Fruit fly (Drosophila melanogaster) whole organism, embryonic: ENCODE results near the gene mahe.

Source experiments
- Atf-2 ChIP-seq: fragments of 200-800 bp; sonication (Bioruptor generic); optimal IDR thresholded peaks from 2 replicates; lab custom pipeline; 2016; ENCODE audit warnings: missing biosample characterization, missing genetic modification characterization
- Atf3 ChIP-seq: fragments of 200-800 bp; sonication (Bioruptor generic); optimal IDR thresholded peaks from 3 replicates; lab custom pipeline; 2016; ENCODE audit warnings: missing biosample characterization, missing genetic modification characterization
- Atf6 ChIP-seq: fragments of 200-800 bp; sonication (Bioruptor generic); IDR thresholded peaks from 2 replicates; pipeline ENCODE4 v1.3.6; 2022; ENCODE audit warnings: missing biosample characterization, missing genetic modification characterization
- Blimp-1 ChIP-seq: fragments of 200-800 bp; sonication (Bioruptor generic); optimal IDR thresholded peaks from 3 replicates; lab custom pipeline; 2018; ENCODE audit warnings: missing biosample characterization, missing genetic modification characterization, mild to moderate bottlenecking, moderate library complexity, missing genetic modification reagents
- CG10147 ChIP-seq: fragments of 200-800 bp; sonication (Bioruptor generic); optimal IDR thresholded peaks from 2 replicates; lab custom pipeline; 2019; ENCODE audit warnings: missing biosample characterization, mild to moderate bottlenecking, missing genetic modification characterization, moderate library complexity
- CG12071 ChIP-seq: fragments of 200-800 bp; sonication (Bioruptor generic); optimal IDR thresholded peaks from 3 replicates; lab custom pipeline; 2018; ENCODE audit warnings: missing biosample characterization, mild to moderate bottlenecking, missing genetic modification characterization
- CG12104 ChIP-seq: fragments of 200-800 bp; sonication (Bioruptor generic); optimal IDR thresholded peaks from 3 replicates; lab custom pipeline; 2016; ENCODE audit warnings: missing biosample characterization, missing genetic modification characterization
- CG14710 ChIP-seq: fragments of 200-800 bp; sonication (Bioruptor generic); optimal IDR thresholded peaks from 3 replicates; lab custom pipeline; 2019; ENCODE audit warnings: missing biosample characterization, mild to moderate bottlenecking, missing genetic modification characterization, moderate library complexity
- CG15601 ChIP-seq: fragments of 200-800 bp; sonication (Bioruptor generic); optimal IDR thresholded peaks from 3 replicates; lab custom pipeline; 2019; ENCODE audit warnings: missing biosample characterization, mild to moderate bottlenecking, missing genetic modification characterization, moderate library complexity
- CG1603 ChIP-seq: fragments of 200-800 bp; sonication (Bioruptor generic); optimal IDR thresholded peaks from 2 replicates; lab custom pipeline; 2019; ENCODE audit warnings: missing biosample characterization, mild to moderate bottlenecking, missing genetic modification characterization, moderate library complexity
- CG16779 ChIP-seq: fragments of 200-800 bp; sonication (Bioruptor generic); IDR thresholded peaks from 2 replicates; pipeline ENCODE4 v1.3.6; 2022; ENCODE audit warnings: missing biosample characterization, missing genetic modification characterization
- CG17359 ChIP-seq: fragments of 200-800 bp; sonication (Bioruptor generic); optimal IDR thresholded peaks from 3 replicates; lab custom pipeline; 2018; ENCODE audit warnings: missing biosample characterization, mild to moderate bottlenecking, missing genetic modification characterization, moderate library complexity
- CG18011 ChIP-seq: fragments of 200-800 bp; sonication (Bioruptor generic); optimal IDR thresholded peaks from 2 replicates; lab custom pipeline; 2017; ENCODE audit warnings: missing biosample characterization, missing genetic modification characterization, mild to moderate bottlenecking, moderate library complexity, missing genotype
- CG3065 ChIP-seq: fragments of 200-800 bp; sonication (Bioruptor generic); optimal IDR thresholded peaks from 2 replicates; lab custom pipeline; 2016; ENCODE audit warnings: missing biosample characterization, missing genetic modification characterization
- CG32532 ChIP-seq: fragments of 200-800 bp; sonication (Bioruptor generic); IDR thresholded peaks from 2 replicates; pipeline ENCODE4 v1.3.6; 2022; ENCODE audit warnings: missing biosample characterization, missing genetic modification characterization
- CG33213 ChIP-seq: fragments of 200-800 bp; sonication (Bioruptor generic); optimal IDR thresholded peaks from 3 replicates; lab custom pipeline; 2016; ENCODE audit warnings: missing biosample characterization, missing genetic modification characterization
- CG33557 ChIP-seq: fragments of 200-800 bp; sonication (Bioruptor generic); optimal IDR thresholded peaks from 2 replicates; lab custom pipeline; 2019; ENCODE audit warnings: missing biosample characterization, mild to moderate bottlenecking, missing genetic modification characterization, moderate library complexity
- CG3726 ChIP-seq: fragments of 200-800 bp; sonication (Bioruptor generic); IDR thresholded peaks from 3 replicates; pipeline ENCODE4, ENCODE4 v1.3.6; 2022; ENCODE audit warnings: missing biosample characterization, missing genetic modification characterization
- CG4328 ChIP-seq: fragments of 200-800 bp; sonication (Bioruptor generic); optimal IDR thresholded peaks from 3 replicates; lab custom pipeline; 2017; ENCODE audit warnings: missing biosample characterization, missing genetic modification reagents, missing genetic modification characterization
- CG4404 ChIP-seq: fragments of 200-800 bp; sonication (Bioruptor generic); IDR thresholded peaks from 2 replicates; pipeline ENCODE4 v1.3.6; 2022; ENCODE audit warnings: missing biosample characterization, missing genetic modification characterization
- CG4707 ChIP-seq: fragments of 200-800 bp; sonication (Bioruptor generic); optimal IDR thresholded peaks from 2 replicates; lab custom pipeline; 2018; ENCODE audit warnings: missing biosample characterization, mild to moderate bottlenecking, missing genetic modification characterization, moderate library complexity
- CG4730 ChIP-seq: fragments of 200-800 bp; sonication (Bioruptor generic); IDR thresholded peaks from 2 replicates; pipeline ENCODE4 v1.3.6; 2022; ENCODE audit warnings: missing biosample characterization, missing genetic modification characterization
- CG6683 ChIP-seq: fragments of 200-800 bp; sonication (Bioruptor generic); optimal IDR thresholded peaks from 2 replicates; lab custom pipeline; 2017; ENCODE audit warnings: missing biosample characterization, mild to moderate bottlenecking, missing genetic modification characterization, missing genetic modification reagents
- CG8478 ChIP-seq: fragments of >200 bp; optimal IDR thresholded peaks from 2 replicates; lab custom pipeline; 2018
- CG9437 ChIP-seq: fragments of 200-800 bp; sonication (Bioruptor generic); optimal IDR thresholded peaks from 2 replicates; lab custom pipeline; 2018; ENCODE audit warnings: missing biosample characterization, mild to moderate bottlenecking, missing genetic modification characterization
- CHES-1-like ChIP-seq: fragments of 200-800 bp; sonication (Bioruptor generic); optimal IDR thresholded peaks from 2 replicates; lab custom pipeline; 2016; ENCODE audit warnings: missing biosample characterization, missing genetic modification characterization
- CTCF ChIP-seq: fragments of 200-800 bp; sonication (Bioruptor generic); optimal IDR thresholded peaks from 2 replicates; lab custom pipeline; 2017; ENCODE audit warnings: missing biosample characterization, mild to moderate bottlenecking, missing genetic modification characterization, moderate library complexity
- Dfd ChIP-seq, 2 experiments: fragments of >200 bp; optimal IDR thresholded peaks; 2 replicates each; lab custom pipeline; 2017; ENCODE audit warnings: missing biosample characterization in 2 of 2, missing genetic modification characterization in 2 of 2
- Drgx ChIP-seq: fragments of 200-800 bp; sonication (Bioruptor generic); IDR thresholded peaks from 2 replicates; pipeline ENCODE4 v1.3.6; 2022; ENCODE audit warnings: missing biosample characterization, missing genetic modification characterization
- Fer1 ChIP-seq: fragments of 200-800 bp; sonication (Bioruptor generic); optimal IDR thresholded peaks from 2 replicates; lab custom pipeline; 2017; ENCODE audit warnings: missing biosample characterization, mild to moderate bottlenecking, missing genetic modification characterization
- HLH3B ChIP-seq: fragments of 200-800 bp; sonication (Bioruptor generic); IDR thresholded peaks from 2 replicates; pipeline ENCODE4 v1.3.6; 2022; ENCODE audit warnings: missing biosample characterization, missing genetic modification characterization
- Spps ChIP-seq: fragments of 200-800 bp; sonication (Bioruptor generic); optimal IDR thresholded peaks from 2 replicates; lab custom pipeline; 2018; ENCODE audit warnings: missing biosample characterization, mild to moderate bottlenecking, missing genetic modification characterization
- Taf1 ChIP-seq: fragments of 200-800 bp; sonication (Bioruptor generic); IDR thresholded peaks from 2 replicates; pipeline ENCODE4 v1.3.6; 2022; ENCODE audit warnings: missing biosample characterization, missing genetic modification characterization
- Tbp ChIP-seq: fragments of >200 bp; optimal IDR thresholded peaks from 2 replicates; lab custom pipeline; 2018; ENCODE audit warnings: missing biosample characterization, missing genetic modification characterization
- Vsx1 ChIP-seq: fragments of 200-800 bp; sonication (Bioruptor generic); optimal IDR thresholded peaks from 2 replicates; lab custom pipeline; 2017; ENCODE audit warnings: missing biosample characterization, mild to moderate bottlenecking, missing genetic modification characterization, missing genetic modification reagents
- ato ChIP-seq: fragments of 200-800 bp; sonication (Bioruptor generic); IDR thresholded peaks from 2 replicates; pipeline ENCODE4 v1.3.6; 2022; ENCODE audit warnings: missing biosample characterization, missing genetic modification characterization; ENCODE audit not compliant: partially characterized antibody
- bbx ChIP-seq: fragments of 200-800 bp; sonication (Bioruptor generic); IDR thresholded peaks from 2 replicates; pipeline ENCODE4 v1.3.6; 2022; ENCODE audit warnings: missing biosample characterization, missing genetic modification characterization; ENCODE audit not compliant: partially characterized antibody
- chif ChIP-seq, 2 experiments: fragments of 200-800 bp; sonication (Bioruptor generic); optimal IDR thresholded peaks; 3 replicates each; lab custom pipeline; 2016; ENCODE audit warnings: missing biosample characterization in 2 of 2, missing genetic modification characterization in 2 of 2
- dati ChIP-seq: fragments of 200-800 bp; sonication (Bioruptor generic); IDR thresholded peaks from 2 replicates; pipeline ENCODE4 v1.3.6; 2022; ENCODE audit warnings: missing biosample characterization, missing genetic modification characterization
- lov ChIP-seq, 2 experiments: fragments of 200-800 bp in 1 of 2; fragments of >200 bp in 1 of 2; sonication (Bioruptor generic) in 1 of 2; IDR thresholded peaks in 1 of 2; optimal IDR thresholded peaks in 1 of 2; 2 replicates in 1 of 2; 3 replicates in 1 of 2; pipeline versions ENCODE4 v1.3.6 to Lab custom; 2017 to 2022; ENCODE audit warnings: missing biosample characterization in 1 of 2, missing genetic modification characterization in 1 of 2
- mirr ChIP-seq: fragments of 200-800 bp; sonication (Bioruptor generic); optimal IDR thresholded peaks from 3 replicates; lab custom pipeline; 2018; ENCODE audit warnings: missing biosample characterization, mild to moderate bottlenecking, missing genetic modification characterization
- sd ChIP-seq: fragments of 200-800 bp; sonication (Bioruptor generic); optimal IDR thresholded peaks from 3 replicates; lab custom pipeline; 2018; ENCODE audit warnings: missing biosample characterization, mild to moderate bottlenecking, missing genetic modification characterization, moderate library complexity
- tio ChIP-seq: fragments of 200-800 bp; sonication (Bioruptor generic); optimal IDR thresholded peaks from 2 replicates; lab custom pipeline; 2017; ENCODE audit warnings: missing biosample characterization, missing genetic modification characterization, inconsistent platforms
- tna ChIP-seq: fragments of 200-800 bp; sonication (Bioruptor generic); IDR thresholded peaks from 2 replicates; pipeline ENCODE4 v1.3.6; 2022; ENCODE audit warnings: missing biosample characterization, missing genetic modification characterization; ENCODE audit not compliant: partially characterized antibody
- twi ChIP-seq: fragments of 200-800 bp; optimal IDR thresholded peaks from 2 replicates; lab custom pipeline; 2019; ENCODE audit warnings: missing biosample characterization, mild to moderate bottlenecking, missing genetic modification characterization, moderate library complexity
- yki ChIP-seq: fragments of >200 bp; optimal IDR thresholded peaks from 3 replicates; lab custom pipeline; 2018

Gene mahe

dm6 chrX:7933210-7933915 is 2.2 kb upstream of the mahe start, which contains the start of the genes Dhdds and RpS14a (continued):
- peak; percentile 34; the same call in 1 of the 2 replicates for TF ChIP-seq ato (GFP tag; lab: Robert Waterston, UW)
- TF ChIP-seq CG4730: no peak
- peak; percentile 71 for TF ChIP-seq CG9437 (GFP tag; lab: Kevin White, UChicago)
- TF ChIP-seq dati (GFP tag; lab: Robert Waterston, UW): no peak
- no peak for TF ChIP-seq CG6683 (GFP tag; lab: Kevin White, UChicago)
- TF ChIP-seq CG32532 (GFP tag; lab: Robert Waterston, UW): peak; percentile 60; the same call in 1 of the 2 replicates
- no peak for TF ChIP-seq Atf6
- peak; percentile 37 for TF ChIP-seq CTCF (GFP tag; lab: Kevin White, UChicago)
- no peak for TF ChIP-seq Taf1
- peak; percentile 17 for TF ChIP-seq Atf-2
- TF ChIP-seq chif (GFP tag; optimal IDR thresholded peaks at IDR 0.05; lab: Kevin White, UChicago): peak; percentile 12 to 59
- peak; percentile 22 for TF ChIP-seq yki (lab: Kevin White, UChicago)
- peak; percentile 58 for TF ChIP-seq bbx
- peak; percentile 1 for TF ChIP-seq Atf3 (GFP tag; lab: Kevin White, UChicago)
- TF ChIP-seq mirr (GFP tag; lab: Kevin White, UChicago): no peak
- peak; percentile 38 for TF ChIP-seq CG4707
- peak; percentile 9 for TF ChIP-seq sd (tag; lab: Kevin White, UChicago)
- TF ChIP-seq CG33213 (GFP tag; lab: Kevin White, UChicago): peak; percentile 32
- TF ChIP-seq CG4404: no peak
- peak; percentile 72 for TF ChIP-seq CG10147 (GFP tag; lab: Kevin White, UChicago)
- peak; percentile 90 for TF ChIP-seq CG14710
- peak; percentile 72 for TF ChIP-seq CHES-1-like (GFP tag; lab: Kevin White, UChicago)
- TF ChIP-seq HLH3B: no peak
- TF ChIP-seq Tbp (GFP tag; lab: Kevin White, UChicago): peak; percentile 45
- TF ChIP-seq CG12104 (GFP tag; lab: Kevin White, UChicago): peak; percentile 82
- peak; percentile 35; the same call in 1 of the 2 replicates for TF ChIP-seq tna
- TF ChIP-seq CG3065 (GFP tag; lab: Kevin White, UChicago): no peak
- peak; percentile 74 for TF ChIP-seq CG4328 (GFP tag; lab: Kevin White, UChicago)
- peak; percentile 42 for TF ChIP-seq CG18011 (GFP tag; lab: Kevin White, UChicago)
- no peak for TF ChIP-seq lov (optimal IDR thresholded peaks at IDR 0.05; lab: Kevin White, UChicago)
- TF ChIP-seq lov (GFP tag; IDR thresholded peaks at IDR 0.05; lab: Robert Waterston, UW): 0 out of 3 replicates have a peak, but pooled peaks have one; percentile 29
- peak; percentile 25 for TF ChIP-seq Spps
- no peak for TF ChIP-seq CG16779 (GFP tag; lab: Robert Waterston, UW)
- no peak for TF ChIP-seq Drgx
- TF ChIP-seq Vsx1 (GFP tag; lab: Kevin White, UChicago): peak; percentile 54
- no peak for TF ChIP-seq tio
- TF ChIP-seq CG1603 (tag; lab: Kevin White, UChicago): peak; percentile 40
- TF ChIP-seq CG12071 (GFP tag; lab: Kevin White, UChicago): peak; percentile 57
- TF ChIP-seq Dfd (GFP tag; optimal IDR thresholded peaks at IDR 0.05; lab: Kevin White, UChicago): no peak
- peak; percentile 67 for TF ChIP-seq Fer1 (GFP tag; lab: Kevin White, UChicago)
- TF ChIP-seq CG3726 (GFP tag; lab: Robert Waterston, UW): no peak
- TF ChIP-seq CG15601 (tag; lab: Kevin White, UChicago): peak; percentile 74
- TF ChIP-seq CG17359: peak; percentile 30
- TF ChIP-seq CG8478 (lab: Kevin White, UChicago): peak; percentile 86
- TF ChIP-seq twi (tag; lab: Kevin White, UChicago): peak; percentile 16
- TF ChIP-seq CG33557 (GFP tag; lab: Kevin White, UChicago): peak; percentile 63
- TF ChIP-seq Blimp-1 (GFP tag; lab: Kevin White, UChicago): no peak
